Fruit fly (Drosophila melanogaster) whole organism, adult: ENCODE measurements around the gene CG18628.
A peak's percentile ranks its signal among the peaks of the same experiment; 100 is the strongest.

Experiments used
- CG14711 ChIP-seq: fragments of 200-800 bp; sonication (Bioruptor generic); optimal IDR thresholded peaks from 2 replicates; lab custom pipeline; 2018; ENCODE audit warnings: missing biosample characterization, mild to moderate bottlenecking, missing genetic modification characterization, moderate library complexity
- CG1620 ChIP-seq: fragments of 200-800 bp; sonication (Bioruptor generic); optimal IDR thresholded peaks from 2 replicates; lab custom pipeline; 2016; ENCODE audit warnings: missing biosample characterization, missing genetic modification characterization
- CG7101 ChIP-seq: fragments of 200-800 bp; sonication (Bioruptor generic); optimal IDR thresholded peaks from 2 replicates; lab custom pipeline; 2018; ENCODE audit warnings: missing biosample characterization, mild to moderate bottlenecking, missing genetic modification characterization, moderate library complexity
- Clk ChIP-seq: fragments of 200-800 bp; sonication (Bioruptor generic); optimal IDR thresholded peaks from 2 replicates; lab custom pipeline; 2017; ENCODE audit warnings: missing biosample characterization, missing genetic modification characterization
- Hr96 ChIP-seq: fragments of 200-800 bp; sonication (Bioruptor generic); optimal IDR thresholded peaks from 2 replicates; lab custom pipeline; 2016; ENCODE audit warnings: missing biosample characterization, missing genetic modification characterization
- cnc ChIP-seq, 2 experiments: fragments of >200 bp; optimal IDR thresholded peaks; 2 replicates each; lab custom pipeline; 2017
- kay ChIP-seq: fragments of 200-800 bp; sonication (Bioruptor generic); peaks from one replicate; lab custom pipeline; 2016; ENCODE audit warnings: missing biosample characterization, missing genetic modification characterization, borderline replicate concordance
- ovo ChIP-seq: fragments of 200-800 bp; sonication (Bioruptor generic); optimal IDR thresholded peaks from 2 replicates; lab custom pipeline; 2016; ENCODE audit warnings: missing biosample characterization, missing genetic modification characterization
- pad ChIP-seq: fragments of 200-800 bp; sonication (Bioruptor generic); optimal IDR thresholded peaks from 3 replicates; lab custom pipeline; 2017; ENCODE audit warnings: missing biosample characterization, missing genetic modification characterization, mild to moderate bottlenecking, moderate library complexity, missing genetic modification reagents
- tj ChIP-seq: fragments of 200-800 bp; sonication (Bioruptor generic); optimal IDR thresholded peaks from 3 replicates; lab custom pipeline; 2017; ENCODE audit warnings: missing biosample characterization, mild to moderate bottlenecking, missing genetic modification characterization, moderate library complexity
- toe ChIP-seq: fragments of 200-800 bp; sonication (Bioruptor generic); optimal IDR thresholded peaks from 2 replicates; lab custom pipeline; 2016; ENCODE audit warnings: missing biosample characterization, missing genetic modification characterization

dm6 chr3L:10664511-10665062 is 25.0 kb downstream of the CG18628 start, which contains the start of gene simj:
- TF ChIP-seq tj (GFP tag; lab: Kevin White, UChicago) (peak; percentile 51), ovo (peak; percentile 56), CG7101 (tag; lab: Kevin White, UChicago) (peak; percentile 78), toe (GFP tag; lab: Kevin White, UChicago) (peak; percentile 6), CG14711 (tag; lab: Kevin White, UChicago) (peak; percentile 39), pad (GFP tag; lab: Kevin White, UChicago) (peak; percentile 45), kay (GFP tag; lab: Kevin White, UChicago) (peak; percentile 67), CG1620 (peak; percentile 39), Clk (GFP tag; lab: Kevin White, UChicago) (no peak), Hr96 (GFP tag; lab: Kevin White, UChicago) (peak; percentile 54), cnc (optimal IDR thresholded peaks at IDR 0.05; lab: Kevin White, UChicago) (no peak)
